Worm (Caenorhabditis elegans) whole organism, L4 larva: ENCODE data around the gene F12F6.7.
A peak's percentile ranks its signal among the peaks of the same experiment; 100 is the strongest.

Experiments
- F10B5.3 ChIP-seq: sonication (generic microtip); optimal IDR thresholded peaks from 2 replicates; lab custom pipeline; 2016; ENCODE audit warnings: mild to moderate bottlenecking, missing genetic modification characterization, missing compliant biosample characterization
- F26F4.8 ChIP-seq: fragments of 200-800 bp; sonication (Bioruptor generic); conservative IDR thresholded peaks from 2 replicates; pipeline ENCODE4 v1.3.6; 2022; ENCODE audit warnings: missing genetic modification characterization, missing compliant biosample characterization
- F49E8.2 ChIP-seq: sonication (generic microtip); optimal IDR thresholded peaks from 2 replicates; lab custom pipeline; 2016; ENCODE audit warnings: missing compliant biosample characterization, mild to moderate bottlenecking, missing genetic modification characterization, borderline replicate concordance
- R02D3.7 ChIP-seq: fragments of 150-350 bp; sonication (generic microtip); optimal IDR thresholded peaks from 3 replicates; lab custom pipeline; 2014; ENCODE audit warnings: missing biosample characterization, missing genetic modification characterization
- Y75B8A.6 ChIP-seq: fragments of 200-800 bp; sonication (Bioruptor generic); IDR thresholded peaks from 2 replicates; pipeline ENCODE4 v1.3.6; 2022; ENCODE audit warnings: missing genetic modification reagents, missing genetic modification characterization, missing compliant biosample characterization
- aha-1 ChIP-seq: fragments of 150-350 bp; peaks from one replicate; lab custom pipeline; 2014; ENCODE audit warnings: missing biosample characterization, missing genetic modification characterization
- aly-2 ChIP-seq: sonication (generic microtip); optimal IDR thresholded peaks from 2 replicates; lab custom pipeline; 2018; ENCODE audit warnings: missing biosample characterization, missing genetic modification characterization
- ama-1 ChIP-seq: fragments of 150-350 bp; optimal IDR thresholded peaks from 2 replicates; lab custom pipeline; 2014; ENCODE audit warnings: inconsistent platforms, mixed read lengths
- attf-4 ChIP-seq: sonication (generic microtip); optimal IDR thresholded peaks from 3 replicates; lab custom pipeline; 2017; ENCODE audit warnings: missing biosample characterization, missing genetic modification characterization
- ceh-20 ChIP-seq: fragments of 200-800 bp; sonication (Bioruptor generic); IDR thresholded peaks from 2 replicates; pipeline ENCODE4 v1.3.6; 2022; ENCODE audit warnings: missing genetic modification reagents, missing genetic modification characterization, missing compliant biosample characterization
- ceh-28 ChIP-seq: fragments of 150-350 bp; optimal IDR thresholded peaks from 2 replicates; lab custom pipeline; 2014; ENCODE audit warnings: missing biosample characterization, missing genetic modification reagents, missing genetic modification characterization
- ceh-32 ChIP-seq: sonication (generic microtip); optimal IDR thresholded peaks from 2 replicates; lab custom pipeline; 2016; ENCODE audit warnings: mild to moderate bottlenecking, missing genetic modification characterization, missing compliant biosample characterization; ENCODE audit not compliant: poor library complexity
- ceh-82 ChIP-seq: sonication (generic microtip); optimal IDR thresholded peaks from 2 replicates; lab custom pipeline; 2017; ENCODE audit warnings: missing biosample characterization, missing genetic modification characterization
- ces-1 ChIP-seq: fragments of 150-350 bp; sonication (generic microtip); optimal IDR thresholded peaks from 4 replicates; lab custom pipeline; 2014; ENCODE audit warnings: missing biosample characterization, missing genetic modification reagents, missing genetic modification characterization
- dmd-8 ChIP-seq: fragments of 200-800 bp; sonication (Bioruptor generic); IDR thresholded peaks from 2 replicates; pipeline ENCODE4 v1.3.6; 2022; ENCODE audit warnings: missing genetic modification characterization, missing compliant biosample characterization
- dpl-1 ChIP-seq: fragments of 150-350 bp; optimal IDR thresholded peaks from 2 replicates; lab custom pipeline; 2014; ENCODE audit warnings: missing biosample characterization, missing genetic modification reagents, missing genetic modification characterization
- duxl-1 ChIP-seq: sonication (generic microtip); optimal IDR thresholded peaks from 2 replicates; lab custom pipeline; 2016; ENCODE audit warnings: mild to moderate bottlenecking, missing genetic modification characterization, moderate library complexity, missing compliant biosample characterization; ENCODE audit not compliant: poor library complexity
- dve-1 ChIP-seq: sonication (generic microtip); optimal IDR thresholded peaks from 2 replicates; lab custom pipeline; 2017; ENCODE audit warnings: antibody characterized with exemption, mild to moderate bottlenecking, missing genetic modification characterization, missing compliant biosample characterization; ENCODE audit not compliant: insufficient read depth
- fkh-10 ChIP-seq: fragments of 150-350 bp; optimal IDR thresholded peaks from 2 replicates; lab custom pipeline; 2014; ENCODE audit warnings: missing biosample characterization, missing genetic modification reagents, missing genetic modification characterization
- hlh-30 ChIP-seq: sonication (generic microtip); optimal IDR thresholded peaks from 2 replicates; lab custom pipeline; 2017; ENCODE audit warnings: antibody characterized with exemption, mild to moderate bottlenecking, missing genetic modification characterization, missing compliant biosample characterization; ENCODE audit not compliant: insufficient read depth
- hmg-1.1 ChIP-seq: fragments of 200-800 bp; sonication (Bioruptor generic); IDR thresholded peaks from 2 replicates; pipeline ENCODE4 v1.3.6; 2022; ENCODE audit warnings: missing genetic modification reagents, missing genetic modification characterization, missing compliant biosample characterization
- lin-15B ChIP-seq: fragments of 150-350 bp; sonication (generic microtip); optimal IDR thresholded peaks from 3 replicates; lab custom pipeline; 2014; ENCODE audit warnings: missing biosample characterization, missing genetic modification characterization
- lir-3 ChIP-seq: sonication (generic microtip); optimal IDR thresholded peaks from 2 replicates; lab custom pipeline; 2016; ENCODE audit warnings: mild to moderate bottlenecking, missing genetic modification characterization, missing compliant biosample characterization
- lsy-2 ChIP-seq, 2 experiments: fragments of 150-350 bp in 1 of 2; sonication (generic microtip) in 1 of 2; optimal IDR thresholded peaks; 2 replicates each; lab custom pipeline; 2014 to 2017; ENCODE audit warnings: missing biosample characterization in 2 of 2, missing genetic modification characterization in 2 of 2
- madf-5 ChIP-seq, 2 experiments: fragments of 200-800 bp; sonication (Bioruptor generic); IDR thresholded peaks; 2 replicates each; pipeline ENCODE4 v1.3.6; 2022; ENCODE audit warnings: missing compliant biosample characterization in 2 of 2, missing genetic modification characterization in 2 of 2
- mdt-29 ChIP-seq: fragments of 200-800 bp; sonication (Bioruptor generic); IDR thresholded peaks from 2 replicates; pipeline ENCODE4 v1.3.6; 2022; ENCODE audit warnings: missing genetic modification reagents, missing genetic modification characterization, missing compliant biosample characterization
- mep-1 ChIP-seq: fragments of 150-350 bp; sonication (generic microtip); optimal IDR thresholded peaks from 3 replicates; lab custom pipeline; 2014; ENCODE audit warnings: missing biosample characterization, missing genetic modification characterization
- mxl-3 ChIP-seq: fragments of 200-800 bp; sonication (Bioruptor generic); optimal IDR thresholded peaks from 2 replicates; lab custom pipeline; 2018; ENCODE audit warnings: mild to moderate bottlenecking, missing genetic modification characterization, missing compliant biosample characterization
- nhr-10 ChIP-seq: fragments of 150-350 bp; optimal IDR thresholded peaks from 2 replicates; lab custom pipeline; 2014; ENCODE audit warnings: missing biosample characterization, missing genetic modification characterization
- nhr-102 ChIP-seq: sonication (generic microtip); optimal IDR thresholded peaks from 2 replicates; lab custom pipeline; 2016; ENCODE audit warnings: mild to moderate bottlenecking, missing genetic modification characterization, moderate library complexity, missing compliant biosample characterization
- nhr-28 ChIP-seq: fragments of 150-350 bp; optimal IDR thresholded peaks from 2 replicates; lab custom pipeline; 2014; ENCODE audit warnings: missing biosample characterization, missing genetic modification characterization
- nhr-41 ChIP-seq: fragments of 200-800 bp; sonication (Bioruptor generic); IDR thresholded peaks from 2 replicates; pipeline ENCODE4 v1.3.6; 2022; ENCODE audit warnings: missing genetic modification reagents, missing genetic modification characterization, missing compliant biosample characterization
- nhr-76 ChIP-seq: fragments of 150-350 bp; optimal IDR thresholded peaks from 2 replicates; lab custom pipeline; 2014; ENCODE audit warnings: missing biosample characterization, missing genetic modification characterization
- rbr-2 ChIP-seq: sonication (generic microtip); optimal IDR thresholded peaks from 2 replicates; lab custom pipeline; 2016; ENCODE audit warnings: missing genotype, missing genetic modification characterization, missing compliant biosample characterization
- saeg-2 ChIP-seq: fragments of 200-800 bp; sonication (Bioruptor generic); IDR thresholded peaks from 2 replicates; pipeline ENCODE4 v1.3.6; 2022; ENCODE audit warnings: missing genetic modification reagents, missing genetic modification characterization, missing compliant biosample characterization
- spr-3 ChIP-seq: fragments of 200-800 bp; sonication (Bioruptor generic); optimal IDR thresholded peaks from 2 replicates; lab custom pipeline; 2018; ENCODE audit warnings: mild to moderate bottlenecking, missing genetic modification characterization, missing compliant biosample characterization
- unc-130 ChIP-seq: sonication (generic microtip); optimal IDR thresholded peaks from 2 replicates; lab custom pipeline; 2016; ENCODE audit warnings: missing genetic modification reagents, missing genetic modification characterization, missing compliant biosample characterization
- unc-39 ChIP-seq: sonication (generic microtip); optimal IDR thresholded peaks from 2 replicates; lab custom pipeline; 2017; ENCODE audit warnings: missing biosample characterization, missing genetic modification characterization
- unc-62 ChIP-seq, 3 experiments: fragments of 150-350 bp in 1 of 3; sonication (generic microtip); optimal IDR thresholded peaks in 2 of 3; peaks in 1 of 3; 1 replicate in 1 of 3; 2 replicates in 2 of 3; lab custom pipeline; 2014 to 2017; ENCODE audit warnings: missing biosample characterization in 3 of 3, missing genetic modification characterization in 3 of 3, missing genetic modification reagents in 3 of 3, missing genotype in 1 of 3
- vab-7 ChIP-seq: fragments of 200-800 bp; sonication (Bioruptor generic); IDR thresholded peaks from 2 replicates; pipeline ENCODE4 v1.3.6; 2022; ENCODE audit warnings: missing genetic modification reagents, missing genetic modification characterization, missing compliant biosample characterization
- ztf-11 ChIP-seq: fragments of 150-350 bp; optimal IDR thresholded peaks from 2 replicates; lab custom pipeline; 2014; ENCODE audit warnings: missing biosample characterization, missing genetic modification characterization
- ztf-7 ChIP-seq: fragments of 150-350 bp; optimal IDR thresholded peaks from 2 replicates; lab custom pipeline; 2014; ENCODE audit warnings: missing biosample characterization, missing genetic modification characterization

Gene F12F6.7

ce11 chrIV:11582450-11583166 is 21.0 kb upstream of the F12F6.7 start (continued):
- no peak for TF ChIP-seq R02D3.7 (tag; lab: Kevin White, UChicago)
- no peak for TF ChIP-seq ceh-82 (tag; lab: Kevin White, UChicago)
- peak; percentile 41 for TF ChIP-seq dve-1 (tag; lab: Kevin White, UChicago)
- TF ChIP-seq nhr-76 (tag; lab: Kevin White, UChicago), result no peak
- no peak for TF ChIP-seq nhr-10 (tag; lab: Kevin White, UChicago)

- no peak for TF ChIP-seq ztf-11 (tag; lab: Kevin White, UChicago)
- no peak for TF ChIP-seq F10B5.3 (tag; lab: Kevin White, UChicago)
- TF ChIP-seq ces-1, result no peak
- no peak for TF ChIP-seq spr-3
- TF ChIP-seq nhr-28 (tag; lab: Kevin White, UChicago), result no peak
- TF ChIP-seq duxl-1, result no peak
- no peak for TF ChIP-seq ceh-28 (tag; lab: Kevin White, UChicago)
- TF ChIP-seq nhr-102 (tag; lab: Kevin White, UChicago), result no peak
- TF ChIP-seq mep-1 (tag; lab: Kevin White, UChicago), result no peak
- TF ChIP-seq aly-2 (tag; lab: Kevin White, UChicago), result no peak
- TF ChIP-seq ceh-32, result no peak
- TF ChIP-seq attf-4 (tag; lab: Kevin White, UChicago), result no peak
- TF ChIP-seq saeg-2, result no peak
- TF ChIP-seq aha-1, result no peak
- no peak for TF ChIP-seq rbr-2 (tag; lab: Kevin White, UChicago)
- TF ChIP-seq F49E8.2, result no peak
- TF ChIP-seq unc-39 (tag; lab: Kevin White, UChicago), result no peak
Measured at ce11 chrIV:11578492-11578891, 16.9 kb upstream of the F12F6.7 start, which contains the start of gene rib-1. TSS of gene rib-1 (plus strand) at chrIV:11578792.

- TF ChIP-seq unc-62 (GFP tag; optimal IDR thresholded peaks at IDR 0.05 in 1 of 2; lab: Kevin White, UChicago), result peak in 1 of 2 experiments; percentile 84
- no peak for TF ChIP-seq unc-62 (tag; optimal IDR thresholded peaks at IDR 0.05; lab: Kevin White, UChicago)
- peak; percentile 95 for TF ChIP-seq aha-1
- no peak for TF ChIP-seq lsy-2 (tag; optimal IDR thresholded peaks at IDR 0.05; lab: Kevin White, UChicago)
Measured at ce11 chrIV:11574331-11574730, 12.7 kb upstream of the F12F6.7 start.

ce11 chrIV:11572524-11572923 is 10.9 kb upstream of the F12F6.7 start:
- TF ChIP-seq mxl-3 (GFP tag; lab: Kevin White, UChicago) (peak; percentile 17), ceh-32 (no peak)

ce11 chrIV:11571374-11571839 is 9.8 kb upstream of the F12F6.7 start:
- no peak for TF ChIP-seq ceh-20 (GFP tag; lab: Robert Waterston, UW)
- TF ChIP-seq hmg-1.1 (GFP tag; lab: Robert Waterston, UW), result no peak
- TF ChIP-seq F26F4.8 (GFP tag; lab: Robert Waterston, UW), result no peak
- TF ChIP-seq F10B5.3 (tag; lab: Kevin White, UChicago), result no peak
- TF ChIP-seq aha-1, result peak; percentile 88
- no peak for TF ChIP-seq ztf-11 (tag; lab: Kevin White, UChicago)
- no peak for TF ChIP-seq lsy-2 (tag; optimal IDR thresholded peaks at IDR 0.05; lab: Kevin White, UChicago)
- no peak for TF ChIP-seq nhr-76 (tag; lab: Kevin White, UChicago)
- no peak for TF ChIP-seq ama-1
- TF ChIP-seq dmd-8 (GFP tag; lab: Robert Waterston, UW), result no peak
- peak; percentile 2 for TF ChIP-seq hlh-30 (tag; lab: Kevin White, UChicago)
- TF ChIP-seq unc-130, result no peak
- no peak for TF ChIP-seq lin-15B (tag; lab: Kevin White, UChicago)
- no peak for TF ChIP-seq rbr-2 (tag; lab: Kevin White, UChicago)
- no peak for TF ChIP-seq fkh-10
- no peak for TF ChIP-seq ztf-7 (tag; lab: Kevin White, UChicago)
- TF ChIP-seq nhr-28 (tag; lab: Kevin White, UChicago), result no peak
- TF ChIP-seq vab-7 (GFP tag; lab: Robert Waterston, UW), result no peak
- no peak for TF ChIP-seq unc-39 (tag; lab: Kevin White, UChicago)
- no peak for TF ChIP-seq lir-3 (tag; lab: Kevin White, UChicago)
- TF ChIP-seq Y75B8A.6 (GFP tag; lab: Robert Waterston, UW), result no peak
- no peak for TF ChIP-seq attf-4 (tag; lab: Kevin White, UChicago)
- TF ChIP-seq nhr-41 (GFP tag; lab: Robert Waterston, UW), result no peak
- TF ChIP-seq ceh-32, result no peak
- no peak for TF ChIP-seq mxl-3 (GFP tag; lab: Kevin White, UChicago)
- no peak for TF ChIP-seq madf-5 (GFP tag; IDR thresholded peaks at IDR 0.05; lab: Robert Waterston, UW)
- TF ChIP-seq dpl-1 (GFP tag; lab: Kevin White, UChicago), result no peak
- TF ChIP-seq mdt-29, result no peak
